Fruit fly (Drosophila melanogaster): ENCODE results near the gene Lkb1.

Gene Lkb1

dm6 chr3R:13716827-13717226 is 40.5 kb downstream of the Lkb1 start (continued):
- TF ChIP-seq CG3163 (GFP tag; optimal IDR thresholded peaks at IDR 0.05): no peak
- TF ChIP-seq ase (GFP tag; IDR thresholded peaks at IDR 0.05): 0 out of 3 replicates have a peak, but pooled peaks have one; percentile 49
- TF ChIP-seq jumu (GFP tag; optimal IDR thresholded peaks at IDR 0.05): peak; percentile 32
- TF ChIP-seq Kr (GFP tag; optimal IDR thresholded peaks at IDR 0.05): no peak
- TF ChIP-seq ind (GFP tag; optimal IDR thresholded peaks at IDR 0.05): peak; percentile 9
- TF ChIP-seq otp (GFP tag; IDR thresholded peaks at IDR 0.05): no peak
- TF ChIP-seq sob (GFP tag; IDR thresholded peaks at IDR 0.05): no peak
- 0 out of 2 replicates have a peak, but pooled peaks have one; percentile 29 for TF ChIP-seq CG7372 (GFP tag; IDR thresholded peaks at IDR 0.05)
- no peak for TF ChIP-seq CG14965 (GFP tag; optimal IDR thresholded peaks at IDR 0.05; ENCODE audit: borderline replicate concordance)
- peak; percentile 7 for TF ChIP-seq Ets97D (GFP tag; optimal IDR thresholded peaks at IDR 0.05)
- no peak for TF ChIP-seq CG1792 (GFP tag; optimal IDR thresholded peaks at IDR 0.05)
- peak in 1 of 2 experiments; percentile 17 for TF ChIP-seq Eip74EF (GFP tag; optimal IDR thresholded peaks at IDR 0.05)
- TF ChIP-seq Hr78 (GFP tag; optimal IDR thresholded peaks at IDR 0.05): peak in 1 of 2 experiments; percentile 14
- TF ChIP-seq CG10959 (GFP tag; IDR thresholded peaks at IDR 0.05): 0 out of 2 replicates have a peak, but pooled peaks have one; percentile 15
- TF ChIP-seq B-H2 (GFP tag; optimal IDR thresholded peaks at IDR 0.05): no peak
- no peak for TF ChIP-seq Nf-YB (GFP tag; optimal IDR thresholded peaks at IDR 0.05)
- peak; percentile 35 for TF ChIP-seq CG8388 (GFP tag; optimal IDR thresholded peaks at IDR 0.05)
- peak; percentile 27 for TF ChIP-seq CG7556 (GFP tag; optimal IDR thresholded peaks at IDR 0.05)
- peak; percentile 39 for TF ChIP-seq CG13624 (GFP tag; optimal IDR thresholded peaks at IDR 0.05)
- TF ChIP-seq prd (optimal IDR thresholded peaks at IDR 0.05): no peak
- peak; percentile 60; the same call in 2 of the 3 replicates for TF ChIP-seq prd (GFP tag; IDR thresholded peaks at IDR 0.05)
- peak; percentile 77 for TF ChIP-seq sens (GFP tag)
- TF ChIP-seq kay (GFP tag; optimal IDR thresholded peaks at IDR 0.05): peak; percentile 50
- TF ChIP-seq Med (GFP tag): peak; percentile 95
- TF ChIP-seq Neu2 (GFP tag; optimal IDR thresholded peaks at IDR 0.05; ENCODE audit: borderline replicate concordance): no peak
- peak; percentile 62; the same call in 2 of the 3 replicates for TF ChIP-seq ken (GFP tag; IDR thresholded peaks at IDR 0.05)
- TF ChIP-seq Hr3 (GFP tag; optimal IDR thresholded peaks at IDR 0.05): no peak
- TF ChIP-seq ato (GFP tag; IDR thresholded peaks at IDR 0.05; ENCODE audit: partially characterized antibody): no peak
- TF ChIP-seq cad (GFP tag; optimal IDR thresholded peaks at IDR 0.05): no peak
- no peak for TF ChIP-seq gcm (GFP tag; optimal IDR thresholded peaks at IDR 0.05)
- peak; percentile 17; the same call in 1 of the 2 replicates for TF ChIP-seq ap (GFP tag; IDR thresholded peaks at IDR 0.05)
- TF ChIP-seq CG10147 (GFP tag; optimal IDR thresholded peaks at IDR 0.05): no peak
- TF ChIP-seq dimm (GFP tag; IDR thresholded peaks at IDR 0.05): 0 out of 2 replicates have a peak, but pooled peaks have one; percentile 12
- TF ChIP-seq Aef1 (GFP tag; IDR thresholded peaks at IDR 0.05): peak; percentile 55
- TF ChIP-seq stc (GFP tag; IDR thresholded peaks at IDR 0.05): no peak
- TF ChIP-seq Dad (GFP tag; optimal IDR thresholded peaks at IDR 0.05): no peak
- TF ChIP-seq CG7839 (tag; optimal IDR thresholded peaks at IDR 0.05): peak; percentile 59
- TF ChIP-seq CG17328 (GFP tag; IDR thresholded peaks at IDR 0.05): peak; percentile 60
- TF ChIP-seq CG12744 (GFP tag; optimal IDR thresholded peaks at IDR 0.05): no peak
- TF ChIP-seq lilli (GFP tag; optimal IDR thresholded peaks at IDR 0.05): no peak
- TF ChIP-seq lmd (GFP tag; IDR thresholded peaks at IDR 0.05): peak; percentile 34; the same call in 1 of the 2 replicates
- peak; percentile 62 for TF ChIP-seq sisA (GFP tag; IDR thresholded peaks at IDR 0.05)
- TF ChIP-seq CG12659 (GFP tag; optimal IDR thresholded peaks at IDR 0.05): no peak
- TF ChIP-seq CG1603 (tag; optimal IDR thresholded peaks at IDR 0.05): peak; percentile 62
- no peak for TF ChIP-seq Xbp1 (GFP tag; optimal IDR thresholded peaks at IDR 0.05)
- TF ChIP-seq pb (GFP tag; optimal IDR thresholded peaks at IDR 0.05): peak; percentile 44
- TF ChIP-seq CG3847 (GFP tag; IDR thresholded peaks at IDR 0.05): no peak
- TF ChIP-seq gcm2 (GFP tag; optimal IDR thresholded peaks at IDR 0.05): no peak
- TF ChIP-seq hb (GFP tag; IDR thresholded peaks at IDR 0.05; ENCODE audit: partially characterized antibody): no peak
- peak; percentile 57; the same call in 1 of the 2 replicates for TF ChIP-seq Xrp1 (GFP tag; IDR thresholded peaks at IDR 0.05)
- TF ChIP-seq Sox102F (GFP tag; optimal IDR thresholded peaks at IDR 0.05): peak; percentile 17

Measured in whole organism, embryonic.